Fruit fly (Drosophila melanogaster) whole organism, pupa: ENCODE results near the gene Adck5.

Experiments
- CG10348 ChIP-seq: fragments of 200-800 bp; sonication (Bioruptor generic); IDR thresholded peaks from 2 replicates; pipeline ENCODE4 v1.3.6; 2022; ENCODE audit warnings: missing biosample characterization, missing genetic modification characterization
- CG15710 ChIP-seq: fragments of 200-800 bp; sonication (Bioruptor generic); optimal IDR thresholded peaks from 2 replicates; lab custom pipeline; 2018; ENCODE audit warnings: missing biosample characterization, mild to moderate bottlenecking, missing genetic modification characterization, moderate library complexity
- CG32121 ChIP-seq: fragments of 200-800 bp; sonication (Bioruptor generic); IDR thresholded peaks from 2 replicates; pipeline ENCODE4 v1.3.6; 2022; ENCODE audit warnings: missing biosample characterization, missing genetic modification characterization
- CG34367 ChIP-seq: fragments of 200-800 bp; sonication (Bioruptor generic); optimal IDR thresholded peaks from 2 replicates; lab custom pipeline; 2018; ENCODE audit warnings: missing biosample characterization, mild to moderate bottlenecking, missing genetic modification characterization
- CG4496 ChIP-seq: fragments of 200-800 bp; sonication (Bioruptor generic); IDR thresholded peaks from 3 replicates; pipeline ENCODE4 v1.3.6; 2022; ENCODE audit warnings: missing biosample characterization, missing genetic modification characterization
- CG8159 ChIP-seq: fragments of 200-800 bp; sonication (Bioruptor generic); optimal IDR thresholded peaks from 3 replicates; lab custom pipeline; 2018; ENCODE audit warnings: missing biosample characterization, mild to moderate bottlenecking, missing genetic modification characterization, moderate library complexity
- CG8301 ChIP-seq: fragments of 200-800 bp; sonication (Bioruptor generic); optimal IDR thresholded peaks from 2 replicates; lab custom pipeline; 2018; ENCODE audit warnings: missing biosample characterization, mild to moderate bottlenecking, missing genetic modification characterization
- D1 ChIP-seq: fragments of 200-800 bp; sonication (Bioruptor generic); optimal IDR thresholded peaks from 2 replicates; lab custom pipeline; 2018; ENCODE audit warnings: missing biosample characterization, mild to moderate bottlenecking, missing genetic modification characterization, moderate library complexity
- EcR ChIP-seq: fragments of 200-800 bp; sonication (Bioruptor generic); optimal IDR thresholded peaks from 3 replicates; lab custom pipeline; 2019; ENCODE audit warnings: missing biosample characterization, missing genetic modification characterization, mild to moderate bottlenecking, moderate library complexity, missing genetic modification reagents
- Ets98B ChIP-seq: fragments of 200-800 bp; sonication (Bioruptor generic); IDR thresholded peaks from 2 replicates; pipeline ENCODE4 v1.3.6; 2022; ENCODE audit warnings: missing biosample characterization, missing genetic modification characterization
- Pif1A ChIP-seq: fragments of 200-800 bp; sonication (Bioruptor generic); optimal IDR thresholded peaks from 3 replicates; lab custom pipeline; 2016; ENCODE audit warnings: missing biosample characterization, missing genetic modification characterization
- Pif1B ChIP-seq: fragments of 200-800 bp; sonication (Bioruptor generic); optimal IDR thresholded peaks from 3 replicates; lab custom pipeline; 2016; ENCODE audit warnings: missing biosample characterization, missing genetic modification characterization
- Snoo ChIP-seq: fragments of 200-800 bp; sonication (Bioruptor generic); optimal IDR thresholded peaks from 3 replicates; lab custom pipeline; 2017; ENCODE audit warnings: missing biosample characterization, mild to moderate bottlenecking, missing genetic modification characterization, inconsistent platforms
- rn ChIP-seq: fragments of 200-800 bp; sonication (Bioruptor generic); IDR thresholded peaks from 2 replicates; pipeline ENCODE4 v1.3.6; 2022; ENCODE audit warnings: missing biosample characterization, missing genetic modification characterization

dm6 chr3L:11130535-11130934 is 39.1 kb upstream of the Adck5 start, which contains the start of gene nol:
- TF ChIP-seq rn (no peak), CG34367 (tag; lab: Kevin White, UChicago) (no peak), CG8159 (tag; lab: Kevin White, UChicago) (no peak), CG4496 (GFP tag; lab: Robert Waterston, UW) (no peak), CG10348 (GFP tag; lab: Robert Waterston, UW) (no peak), CG8301 (tag; lab: Kevin White, UChicago) (no peak), CG15710 (tag; lab: Kevin White, UChicago) (no peak), EcR (no peak), D1 (tag; lab: Kevin White, UChicago) (no peak), Pif1B (GFP tag; lab: Kevin White, UChicago) (no peak), CG32121 (no peak), Ets98B (no peak), Snoo (tag; lab: Kevin White, UChicago) (no peak), Pif1A (no peak)
